Fruit fly (Drosophila melanogaster) whole organism: ENCODE results near the gene Or92a.

Experiments used
- CG8478 ChIP-seq: fragments of >200 bp; optimal IDR thresholded peaks from 2 replicates; lab custom pipeline; 2018; ENCODE audit warnings: inconsistent platforms
- Dll ChIP-seq: fragments of >200 bp; optimal IDR thresholded peaks from 2 replicates; lab custom pipeline; 2017
- psq ChIP-seq: fragments of >200 bp; optimal IDR thresholded peaks from 2 replicates; lab custom pipeline; 2017
- usp ChIP-seq: fragments of >200 bp; optimal IDR thresholded peaks from 2 replicates; lab custom pipeline; 2017; ENCODE audit warnings: missing biosample characterization, missing genetic modification characterization, mixed read lengths

DNA sequence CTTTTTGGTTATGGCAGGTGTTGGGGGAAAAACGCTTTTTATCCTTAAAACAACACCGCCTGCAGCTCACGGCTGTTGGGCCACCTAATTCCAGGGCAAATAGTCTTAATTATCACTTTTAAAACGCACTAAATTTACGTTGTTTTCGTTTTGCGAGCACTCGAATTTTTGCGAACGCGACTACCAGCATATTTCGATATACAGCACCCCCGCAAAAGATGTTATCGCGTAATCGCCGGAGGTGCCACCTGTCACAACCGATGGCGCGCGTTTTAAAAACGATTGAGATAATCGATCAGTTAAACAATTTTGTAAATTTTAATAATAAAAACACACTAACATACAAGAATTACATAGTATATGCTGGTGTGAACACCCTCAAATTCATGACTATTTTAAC, 47.5 kb downstream of the Or92a start, which contains the start of gene Stat92E:
- no peak for TF ChIP-seq usp (GFP tag; lab: Kevin White, UChicago)
- no peak for TF ChIP-seq CG8478 (lab: Kevin White, UChicago)
- no peak for TF ChIP-seq psq
- no peak for TF ChIP-seq Dll
